Worm (Caenorhabditis elegans): ENCODE measurements around the gene srv-5.

srv-5 gene

DNA sequence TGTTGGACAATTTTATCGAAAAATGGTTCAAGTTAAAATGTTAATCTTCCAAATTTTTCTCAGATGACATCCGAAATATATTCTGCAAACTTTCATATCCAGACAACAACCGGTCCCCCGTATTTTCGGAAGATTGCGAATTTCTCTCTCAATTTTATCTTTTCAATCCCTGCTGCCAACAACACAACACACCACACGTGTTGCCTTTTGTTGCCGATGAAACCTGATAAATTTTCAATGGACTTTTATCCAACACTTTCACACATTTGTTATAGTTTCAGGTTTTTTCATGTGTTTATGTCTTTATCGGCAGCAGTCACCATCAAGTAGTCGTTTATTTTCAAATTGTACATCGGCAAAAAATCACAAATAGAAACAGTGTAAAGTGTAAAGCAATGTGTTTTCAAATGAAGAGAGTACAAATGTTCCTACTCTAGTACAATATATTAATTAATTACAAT is 5.9 kb upstream of the srv-5 start (continued):
- peak; percentile 86 for TF ChIP-seq B0336.3 (GFP tag; IDR thresholded peaks at IDR 0.05)

DNA sequence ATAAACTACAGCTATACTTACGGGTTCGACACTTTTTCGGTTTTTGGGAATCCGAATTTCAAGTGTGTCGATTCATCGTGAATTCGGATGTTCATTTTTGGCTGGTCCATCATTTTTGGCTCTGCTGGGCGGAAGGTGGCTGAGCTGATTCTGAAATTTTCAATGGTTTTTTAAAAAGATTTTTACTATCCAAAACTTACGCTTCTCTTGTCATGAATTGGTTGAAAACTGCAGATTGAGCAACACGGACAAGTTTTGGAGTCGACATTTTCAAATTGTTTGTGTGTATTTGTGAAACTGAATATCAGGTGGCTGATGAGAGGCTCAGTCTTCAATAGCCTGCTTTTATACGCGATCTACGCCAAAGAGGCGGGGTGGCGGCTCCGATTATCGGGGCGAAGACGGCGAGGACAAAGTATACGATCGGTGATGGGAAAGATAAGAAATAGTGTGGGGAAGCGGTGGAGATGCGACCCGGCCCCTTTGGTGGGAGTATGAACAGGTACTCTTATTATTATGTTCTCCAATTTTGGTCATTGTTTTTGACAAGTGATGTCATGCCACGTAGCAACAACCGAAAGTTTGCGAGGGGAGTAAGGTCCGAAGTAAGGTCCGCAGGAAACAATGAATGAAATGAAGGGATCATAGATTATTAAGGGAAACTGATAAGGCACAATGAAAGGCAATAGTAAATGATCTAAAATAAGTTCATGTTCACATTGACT is 5.1 kb upstream of the srv-5 start, which contains the start of gene F48D6.4:
F48D6.4 (minus strand) TSS at position 346 of the 725 bp plus-strand sequence.
- TF ChIP-seq ceh-91 (GFP tag; IDR thresholded peaks at IDR 0.05) (no peak), dpl-1 (GFP tag; optimal IDR thresholded peaks at IDR 0.05) (no peak), tlf-1 (GFP tag; optimal IDR thresholded peaks at IDR 0.05) (peak; percentile 17), athp-1 (tag; optimal IDR thresholded peaks at IDR 0.05) (no peak), nhr-80 (tag; optimal IDR thresholded peaks at IDR 0.05) (peak; percentile 66), B0336.3 (GFP tag; IDR thresholded peaks at IDR 0.05) (0 out of 2 replicates have a peak, but pooled peaks have one; percentile 2)

DNA sequence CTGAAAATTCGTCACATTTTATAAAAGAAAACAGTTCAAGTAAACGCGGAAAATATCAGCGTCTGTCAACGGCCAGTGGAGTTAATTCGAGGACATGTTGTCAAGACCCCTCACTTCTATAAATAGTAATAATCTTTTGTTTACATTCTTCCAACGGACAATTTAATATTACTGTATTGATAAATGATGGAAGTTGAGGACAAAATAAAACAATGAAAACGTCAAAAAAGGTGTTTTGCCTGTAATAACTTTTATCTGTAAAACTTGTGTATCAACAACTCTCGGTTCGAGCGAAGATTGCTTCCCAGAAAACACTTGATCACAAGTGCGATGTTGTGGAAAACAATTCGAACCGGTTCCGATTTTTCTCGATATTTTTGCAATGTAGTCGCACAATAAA is 3.7 kb upstream of the srv-5 start:
- TF ChIP-seq ceh-100 (GFP tag; IDR thresholded peaks at IDR 0.05) (no peak), nhr-80 (tag; optimal IDR thresholded peaks at IDR 0.05) (peak; percentile 10)

DNA sequence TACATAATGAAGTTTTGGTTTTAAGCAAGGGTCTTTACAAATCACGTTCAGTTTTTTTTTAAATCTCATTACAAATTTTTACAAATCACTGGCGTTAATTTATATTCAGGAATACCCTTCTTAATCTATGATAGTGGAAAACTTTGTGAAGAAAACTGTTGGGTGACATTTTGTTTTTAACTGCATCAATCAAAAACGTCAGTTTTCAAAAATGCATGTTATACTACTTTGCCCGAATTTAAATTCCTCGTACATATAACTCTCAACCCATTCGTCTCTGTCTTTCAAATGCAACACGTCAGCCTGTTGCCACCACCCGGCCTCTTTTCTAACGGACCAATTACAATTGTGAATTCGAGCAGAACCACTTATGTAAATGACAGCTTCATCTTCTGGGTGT is 3.2 kb upstream of the srv-5 start, which contains the start of gene hlh-13:
hlh-13 (plus strand) TSS at position 301 of the 400 bp plus-strand sequence.
- no peak for TF ChIP-seq F37B4.10 (GFP tag; IDR thresholded peaks at IDR 0.05)
- no peak for TF ChIP-seq sdz-38 (tag; optimal IDR thresholded peaks at IDR 0.05)
- no peak for TF ChIP-seq ceh-91 (GFP tag; IDR thresholded peaks at IDR 0.05)
- TF ChIP-seq madf-6 (GFP tag; IDR thresholded peaks at IDR 0.05), result no peak
- no peak for TF ChIP-seq lin-26 (GFP tag; IDR thresholded peaks at IDR 0.05)
- TF ChIP-seq Y79H2A.3 (GFP tag; conservative IDR thresholded peaks at IDR 0.05), result no peak
- TF ChIP-seq tbp1 (GFP tag; optimal IDR thresholded peaks at IDR 0.05), result no peak
- no peak for TF ChIP-seq F23B12.7 (tag; optimal IDR thresholded peaks at IDR 0.05; ENCODE audit: insufficient read depth)
- TF ChIP-seq Y95B8A.8 (GFP tag; IDR thresholded peaks at IDR 0.05), result no peak
- TF ChIP-seq ztf-26 (tag; optimal IDR thresholded peaks at IDR 0.05), result no peak
- no peak for TF ChIP-seq Y67H2A.10 (GFP tag; conservative IDR thresholded peaks at IDR 0.05)
- TF ChIP-seq F49E8.2 (tag; optimal IDR thresholded peaks at IDR 0.05; ENCODE audit: insufficient read depth), result no peak
- no peak for TF ChIP-seq B0261.1 (tag; optimal IDR thresholded peaks at IDR 0.05)
- TF ChIP-seq B0019.2 (GFP tag; conservative IDR thresholded peaks at IDR 0.05), result no peak

DNA sequence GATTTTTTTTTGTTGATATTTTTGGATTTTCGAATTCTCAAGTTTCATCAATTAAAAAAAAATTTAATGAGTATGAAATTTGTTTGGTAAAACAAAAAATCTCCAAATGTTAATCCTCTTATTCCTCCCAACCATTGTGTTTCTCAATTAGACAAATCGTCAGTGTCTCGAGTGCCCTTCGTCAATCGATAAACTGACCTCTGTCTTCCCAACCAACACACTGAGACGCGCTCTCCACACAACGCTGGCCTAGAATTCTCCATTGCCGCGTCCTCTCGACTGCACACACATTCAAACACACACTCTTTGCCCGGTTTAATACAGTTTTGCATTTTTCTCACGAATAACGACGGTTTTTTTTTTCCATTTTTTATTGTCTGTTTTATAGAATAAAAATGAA is 2.6 kb downstream of the srv-5 start, which contains the start of gene taf-11.1:
taf-11.1 (plus strand) TSS at position 389 of the 400 bp plus-strand sequence.
- TF ChIP-seq ceh-27 (GFP tag; optimal IDR thresholded peaks at IDR 0.05), result peak; percentile 3
- TF ChIP-seq nhr-80 (tag; optimal IDR thresholded peaks at IDR 0.05), result peak; percentile 44
- TF ChIP-seq rcor-1 (GFP tag; IDR thresholded peaks at IDR 0.05), result no peak
- TF ChIP-seq dox-1 (GFP tag; IDR thresholded peaks at IDR 0.05), result 0 out of 2 replicates have a peak, but pooled peaks have one; percentile 8
- peak; percentile 33; the same call in 1 of the 2 replicates for TF ChIP-seq hmg-1.2 (GFP tag; IDR thresholded peaks at IDR 0.05)

DNA sequence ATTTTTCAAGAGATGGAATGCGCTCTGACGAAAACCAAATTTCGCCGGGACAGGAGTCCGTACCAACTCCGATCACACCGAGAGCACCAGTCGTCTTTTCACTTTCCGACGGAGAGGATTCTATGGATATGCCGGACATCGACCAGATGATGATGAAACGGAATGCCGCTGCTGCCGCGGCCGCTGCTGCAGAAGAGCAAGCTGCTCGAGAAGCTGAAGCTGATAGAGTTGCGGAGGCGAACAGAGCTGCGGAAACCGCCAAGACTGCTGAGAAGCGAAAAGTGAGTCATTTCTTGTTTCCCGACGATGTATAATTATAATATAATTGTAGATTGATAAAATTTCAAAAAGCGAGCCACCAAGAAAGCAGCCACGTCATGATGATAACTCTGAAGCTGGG is 3.2 kb downstream of the srv-5 start:
- TF ChIP-seq rec-8 (tag; optimal IDR thresholded peaks at IDR 0.05), result no peak
- TF ChIP-seq egrh-3 (GFP tag; IDR thresholded peaks at IDR 0.05), result peak; percentile 71

DNA sequence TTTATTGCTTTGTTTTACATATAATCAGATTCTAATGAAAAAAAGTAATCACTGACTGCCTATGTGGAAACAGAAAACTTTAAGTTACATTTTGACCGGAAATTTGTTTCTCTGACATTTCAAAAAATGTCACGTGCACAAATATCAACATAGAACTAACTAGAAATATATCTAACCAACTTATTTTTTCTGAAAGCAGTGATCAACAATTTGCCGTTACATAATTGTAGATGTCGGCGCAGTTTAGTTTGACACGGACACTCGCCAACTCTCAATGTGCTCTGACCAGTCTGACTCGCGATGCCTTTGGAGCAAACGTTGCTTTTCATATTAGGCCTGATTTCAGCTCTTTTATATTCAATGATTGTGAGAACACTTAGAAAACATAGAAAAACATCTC is 4.6 kb downstream of the srv-5 start, which contains the start of gene srv-6:
srv-6 (plus strand) TSS at position 301 of the 400 bp plus-strand sequence.
- TF ChIP-seq ztf-26 (tag; optimal IDR thresholded peaks at IDR 0.05) (no peak), dox-1 (GFP tag; IDR thresholded peaks at IDR 0.05) (no peak), tlf-1 (GFP tag; optimal IDR thresholded peaks at IDR 0.05) (no peak), lsl-1 (GFP tag; optimal IDR thresholded peaks at IDR 0.05) (no peak), rcor-1 (GFP tag; IDR thresholded peaks at IDR 0.05) (no peak), Y79H2A.3 (GFP tag; conservative IDR thresholded peaks at IDR 0.05) (no peak), somi-1 (GFP tag; optimal IDR thresholded peaks at IDR 0.05) (no peak), ceh-79 (tag; optimal IDR thresholded peaks at IDR 0.05) (no peak)
